Worm (Caenorhabditis elegans) whole organism, early embryonic: ENCODE results near the gene lury-1.
A peak's percentile ranks its signal among the peaks of the same experiment; 100 is the strongest.

Experiments
- B0310.2 ChIP-seq: sonication (generic microtip); optimal IDR thresholded peaks from 2 replicates; lab custom pipeline; 2016; ENCODE audit warnings: mild to moderate bottlenecking, missing genetic modification characterization, missing compliant biosample characterization
- F13C5.2 ChIP-seq: sonication (generic microtip); optimal IDR thresholded peaks from 2 replicates; lab custom pipeline; 2017; ENCODE audit warnings: mild to moderate bottlenecking, missing genetic modification characterization, inconsistent platforms, missing compliant biosample characterization
- aly-1 ChIP-seq: sonication (generic microtip); optimal IDR thresholded peaks from 2 replicates; lab custom pipeline; 2016; ENCODE audit warnings: missing genetic modification characterization, missing compliant biosample characterization
- ama-1 ChIP-seq: fragments of 150-350 bp; optimal IDR thresholded peaks from 2 replicates; lab custom pipeline; 2014
- ceh-13 ChIP-seq: fragments of 200-800 bp; sonication (Bioruptor generic); optimal IDR thresholded peaks from 2 replicates; lab custom pipeline; 2018; ENCODE audit warnings: mild to moderate bottlenecking, missing genetic modification characterization, missing compliant biosample characterization
- ceh-36 ChIP-seq: sonication (generic microtip); optimal IDR thresholded peaks from 2 replicates; lab custom pipeline; 2016; ENCODE audit warnings: missing genetic modification characterization, inconsistent platforms, missing compliant biosample characterization
- ets-7 ChIP-seq: sonication (generic microtip); optimal IDR thresholded peaks from 2 replicates; lab custom pipeline; 2016; ENCODE audit warnings: missing genotype, missing genetic modification characterization, missing compliant biosample characterization
- flt-1 ChIP-seq: fragments of 200-800 bp; sonication (Bioruptor generic); IDR thresholded peaks from 2 replicates; pipeline ENCODE4 v1.3.6; 2022; ENCODE audit warnings: missing genetic modification characterization, missing compliant biosample characterization
- hmbx-1 ChIP-seq: sonication (generic microtip); optimal IDR thresholded peaks from 2 replicates; lab custom pipeline; 2016; ENCODE audit warnings: mild to moderate bottlenecking, missing genetic modification characterization, missing compliant biosample characterization
- hmg-4 ChIP-seq: fragments of 200-800 bp; sonication (Bioruptor generic); optimal IDR thresholded peaks from 2 replicates; lab custom pipeline; 2018; ENCODE audit warnings: mild to moderate bottlenecking, missing genetic modification characterization, missing compliant biosample characterization
- hnd-1 ChIP-seq: sonication (generic microtip); optimal IDR thresholded peaks from 2 replicates; lab custom pipeline; 2016; ENCODE audit warnings: missing genetic modification characterization, missing compliant biosample characterization
- pes-1 ChIP-seq: fragments of 200-800 bp; sonication (Bioruptor generic); IDR thresholded peaks from 2 replicates; pipeline ENCODE4 v1.3.6; 2022; ENCODE audit warnings: missing genetic modification reagents, missing genetic modification characterization, missing compliant biosample characterization
- scrt-1 ChIP-seq: fragments of 200-800 bp; sonication (Bioruptor generic); IDR thresholded peaks from 2 replicates; pipeline ENCODE4 v1.3.6; 2022; ENCODE audit warnings: missing genetic modification characterization, missing compliant biosample characterization
- sea-1 ChIP-seq: fragments of 200-800 bp; sonication (Bioruptor generic); conservative IDR thresholded peaks from 2 replicates; pipeline ENCODE4 v1.3.6; 2022; ENCODE audit warnings: missing genetic modification characterization, missing compliant biosample characterization
- tbx-11 ChIP-seq: fragments of 200-800 bp; sonication (Bioruptor generic); IDR thresholded peaks from 2 replicates; pipeline ENCODE4 v1.3.6; 2022; ENCODE audit warnings: missing genetic modification characterization, missing compliant biosample characterization
- tbx-37 ChIP-seq: fragments of 200-800 bp; sonication (Bioruptor generic); conservative IDR thresholded peaks from 2 replicates; pipeline ENCODE4 v1.3.6; 2022; ENCODE audit warnings: missing genetic modification reagents, missing genetic modification characterization, missing compliant biosample characterization
- tra-4 ChIP-seq: sonication (generic microtip); optimal IDR thresholded peaks from 2 replicates; lab custom pipeline; 2017; ENCODE audit warnings: missing genetic modification characterization, missing compliant biosample characterization

The lury-1 gene

ce11 chrIII:12218078-12218477 lies 31.9 kb downstream of the lury-1 start:
- TF ChIP-seq hmbx-1 = no peak
- no peak for TF ChIP-seq ceh-13 (GFP tag; lab: Kevin White, UChicago)

ce11 chrIII:12218633-12219097 lies 32.5 kb downstream of the lury-1 start, which contains the start of the genes gex-4 and gphr-1:
Gene gex-4, minus strand, starts transcription at chrIII:12218634.
Gene gphr-1, plus strand, starts transcription at chrIII:12219047.
- TF ChIP-seq tra-4 (tag; lab: Kevin White, UChicago) (no peak), tbx-37 (GFP tag; lab: Robert Waterston, UW) (0 out of 2 replicates have a peak, but pooled peaks have one; percentile 2)

DNA sequence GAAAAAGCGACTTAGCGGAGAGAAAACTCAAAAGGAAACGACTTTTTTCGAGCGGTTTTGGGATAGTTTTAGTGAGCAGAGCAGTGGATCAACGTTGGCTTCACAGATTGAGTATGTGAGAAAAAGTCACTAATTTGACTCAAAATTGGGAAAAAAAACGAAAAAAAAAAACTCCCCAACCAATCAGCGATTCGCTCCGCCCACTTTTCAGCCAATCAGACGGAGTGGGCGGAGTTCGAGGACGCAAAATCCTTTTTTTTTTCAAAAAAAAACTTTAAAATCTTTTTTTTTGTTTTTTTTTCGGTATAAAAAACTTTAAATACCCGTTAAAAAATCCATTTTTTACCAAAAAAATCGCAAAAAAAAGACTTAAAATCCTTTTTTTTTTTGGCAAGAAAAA lies 34.6 kb downstream of the lury-1 start:
- TF ChIP-seq scrt-1 (GFP tag; lab: Robert Waterston, UW) (no peak), hmbx-1 (no peak), flt-1 (GFP tag; lab: Robert Waterston, UW) (no peak), aly-1 (tag; lab: Kevin White, UChicago) (no peak), ets-7 (tag; lab: Kevin White, UChicago) (no peak), tbx-37 (GFP tag; lab: Robert Waterston, UW) (no peak), sea-1 (no peak), F13C5.2 (tag; lab: Kevin White, UChicago) (no peak), tra-4 (tag; lab: Kevin White, UChicago) (no peak), ceh-13 (GFP tag; lab: Kevin White, UChicago) (no peak), tbx-11 (no peak), hnd-1 (tag; lab: Kevin White, UChicago) (no peak), ceh-36 (tag; lab: Kevin White, UChicago) (no peak), ama-1 (lab: Kevin White, UChicago) (no peak), B0310.2 (tag; lab: Kevin White, UChicago) (no peak), pes-1 (no peak), hmg-4 (GFP tag; lab: Kevin White, UChicago) (no peak)

DNA sequence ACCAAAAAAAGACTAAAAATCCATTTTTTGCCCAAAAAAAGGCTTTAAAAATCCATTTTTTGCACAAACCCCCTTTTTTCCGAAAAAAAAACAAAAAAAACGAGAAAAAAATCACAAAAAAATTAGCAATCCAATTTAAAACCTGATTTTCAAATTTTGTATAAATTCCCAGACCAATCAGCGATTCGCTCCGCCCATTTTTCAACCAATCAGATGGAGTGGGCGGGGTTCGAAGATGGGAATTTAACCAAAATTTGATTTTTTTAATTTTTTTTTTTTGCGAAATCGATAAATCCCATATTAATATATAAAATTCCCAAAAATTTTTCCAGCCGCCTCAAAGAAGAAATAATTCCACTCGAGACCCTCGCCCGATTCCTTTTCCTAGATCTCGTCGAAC lies 35.2 kb downstream of the lury-1 start:
- TF ChIP-seq pes-1 (no peak), hmbx-1 (no peak), B0310.2 (tag; lab: Kevin White, UChicago) (no peak), aly-1 (tag; lab: Kevin White, UChicago) (no peak), hmg-4 (GFP tag; lab: Kevin White, UChicago) (no peak), tbx-11 (no peak), ets-7 (tag; lab: Kevin White, UChicago) (no peak), F13C5.2 (tag; lab: Kevin White, UChicago) (no peak), scrt-1 (GFP tag; lab: Robert Waterston, UW) (no peak), tra-4 (tag; lab: Kevin White, UChicago) (no peak), tbx-37 (GFP tag; lab: Robert Waterston, UW) (no peak), ceh-13 (GFP tag; lab: Kevin White, UChicago) (no peak)

ce11 chrIII:12223208-12223607 lies 37.0 kb downstream of the lury-1 start:
- TF ChIP-seq ceh-13 (GFP tag; lab: Kevin White, UChicago) = no peak
- no peak for TF ChIP-seq ceh-36 (tag; lab: Kevin White, UChicago)
- no peak for TF ChIP-seq scrt-1 (GFP tag; lab: Robert Waterston, UW)
- TF ChIP-seq flt-1 (GFP tag; lab: Robert Waterston, UW) = no peak
- TF ChIP-seq hmbx-1 = no peak
- no peak for TF ChIP-seq F13C5.2 (tag; lab: Kevin White, UChicago)
- no peak for TF ChIP-seq tbx-11
- TF ChIP-seq aly-1 (tag; lab: Kevin White, UChicago) = no peak
- no peak for TF ChIP-seq B0310.2 (tag; lab: Kevin White, UChicago)
- no peak for TF ChIP-seq hmg-4 (GFP tag; lab: Kevin White, UChicago)
- TF ChIP-seq pes-1 = no peak
- TF ChIP-seq sea-1 = no peak

- no peak for TF ChIP-seq aly-1 (tag; lab: Kevin White, UChicago)
- no peak for TF ChIP-seq B0310.2 (tag; lab: Kevin White, UChicago)
- TF ChIP-seq pes-1 = peak; percentile 13; the same call in 1 of the 2 replicates
- TF ChIP-seq tra-4 (tag; lab: Kevin White, UChicago) = no peak
- no peak for TF ChIP-seq scrt-1 (GFP tag; lab: Robert Waterston, UW)
These were observed 39.0 kb downstream of the lury-1 start, which contains the start of gene gmn-1 for ce11 chrIII:12225234-12225633. Gene gmn-1, minus strand, starts transcription at chrIII:12225331.

- no peak for TF ChIP-seq hmg-4 (GFP tag; lab: Kevin White, UChicago)
These were observed 40.0 kb downstream of the lury-1 start, which contains the start of the genes Y75B8A.18 and Y75B8A.19 for ce11 chrIII:12226089-12226682. Gene Y75B8A.18, minus strand, starts transcription at chrIII:12226230. Gene Y75B8A.19, plus strand, starts transcription at chrIII:12226632.

- TF ChIP-seq hmg-4 (GFP tag; lab: Kevin White, UChicago) (no peak), ama-1 (lab: Kevin White, UChicago) (no peak), tra-4 (tag; lab: Kevin White, UChicago) (no peak), aly-1 (tag; lab: Kevin White, UChicago) (no peak), B0310.2 (tag; lab: Kevin White, UChicago) (no peak), tbx-11 (no peak), scrt-1 (GFP tag; lab: Robert Waterston, UW) (no peak), hmbx-1 (no peak), F13C5.2 (tag; lab: Kevin White, UChicago) (no peak), flt-1 (GFP tag; lab: Robert Waterston, UW) (no peak), tbx-37 (GFP tag; lab: Robert Waterston, UW) (no peak)
These were observed 41.7 kb downstream of the lury-1 start for ce11 chrIII:12227935-12228334.
